Worm (Caenorhabditis elegans) whole organism, young adult: ENCODE measurements around the gene mltn-6.

Experiments used
- B0019.2 ChIP-seq: fragments of 200-800 bp; sonication (Bioruptor generic); conservative IDR thresholded peaks from 2 replicates; pipeline ENCODE4 v1.3.6; 2022; ENCODE audit warnings: missing genetic modification reagents, missing genetic modification characterization, missing compliant biosample characterization
- F39B2.1 ChIP-seq: fragments of 200-800 bp; sonication (Bioruptor generic); IDR thresholded peaks from 2 replicates; pipeline ENCODE4 v1.3.6; 2022; ENCODE audit warnings: missing genetic modification reagents, missing genetic modification characterization, missing compliant biosample characterization
- F52B5.7 ChIP-seq: sonication (generic microtip); optimal IDR thresholded peaks from 2 replicates; lab custom pipeline; 2016; ENCODE audit warnings: mild to moderate bottlenecking, missing genetic modification characterization, missing compliant biosample characterization
- F57A8.1 ChIP-seq: fragments of 200-800 bp; sonication (Bioruptor generic); optimal IDR thresholded peaks from 2 replicates; lab custom pipeline; 2018; ENCODE audit warnings: mild to moderate bottlenecking, missing genetic modification characterization, moderate library complexity, missing compliant biosample characterization
- F57C9.4 ChIP-seq: sonication (generic microtip); optimal IDR thresholded peaks from 2 replicates; lab custom pipeline; 2017; ENCODE audit warnings: mild to moderate bottlenecking, missing genetic modification characterization, missing compliant biosample characterization
- Y79H2A.3 ChIP-seq: fragments of 200-800 bp; sonication (Bioruptor generic); conservative IDR thresholded peaks from 2 replicates; pipeline ENCODE4 v1.3.6; 2022; ENCODE audit warnings: missing genetic modification reagents, missing genetic modification characterization, missing compliant biosample characterization
- Y95B8A.8 ChIP-seq: fragments of 200-800 bp; sonication (Bioruptor generic); IDR thresholded peaks from 2 replicates; pipeline ENCODE4 v1.3.6; 2022; ENCODE audit warnings: missing genetic modification reagents, missing genetic modification characterization, missing compliant biosample characterization
- ama-1 ChIP-seq, 3 experiments: fragments of 150-350 bp in 1 of 3; sonication (generic microtip) in 2 of 3; optimal IDR thresholded peaks; 2 replicates each; lab custom pipeline; 2014 to 2018; ENCODE audit warnings: missing biosample characterization in 2 of 3, missing genetic modification characterization in 2 of 3, missing genetic modification reagents in 2 of 3
- atf-7 ChIP-seq: sonication (generic microtip); optimal IDR thresholded peaks from 2 replicates; lab custom pipeline; 2017; ENCODE audit warnings: mild to moderate bottlenecking, missing genetic modification characterization, missing compliant biosample characterization
- cebp-1 ChIP-seq, 2 experiments: fragments of 200-800 bp in 1 of 2; sonication (Bioruptor generic) in 1 of 2; sonication (generic microtip) in 1 of 2; IDR thresholded peaks in 1 of 2; optimal IDR thresholded peaks in 1 of 2; 2 replicates each; pipeline versions ENCODE4 v1.3.6 to Lab custom; 2017 to 2022; ENCODE audit warnings: missing compliant biosample characterization in 2 of 2, missing genetic modification characterization in 2 of 2, mild to moderate bottlenecking in 1 of 2, missing genetic modification reagents in 1 of 2, moderate library complexity in 1 of 2
- ceh-58 ChIP-seq: fragments of 200-800 bp; sonication (Bioruptor generic); IDR thresholded peaks from 2 replicates; pipeline ENCODE4 v1.3.6; 2022; ENCODE audit warnings: missing genetic modification characterization, missing compliant biosample characterization
- ceh-79 ChIP-seq: sonication (generic microtip); optimal IDR thresholded peaks from 2 replicates; lab custom pipeline; 2017; ENCODE audit warnings: mild to moderate bottlenecking, missing genetic modification characterization, missing compliant biosample characterization
- chd-7 ChIP-seq: sonication (generic microtip); optimal IDR thresholded peaks from 2 replicates; lab custom pipeline; 2016; ENCODE audit warnings: mild to moderate bottlenecking, missing genetic modification characterization, moderate library complexity, missing compliant biosample characterization
- dox-1 ChIP-seq: fragments of 200-800 bp; sonication (Bioruptor generic); IDR thresholded peaks from 2 replicates; pipeline ENCODE4 v1.3.6; 2022; ENCODE audit warnings: missing genetic modification reagents, missing genetic modification characterization, missing compliant biosample characterization
- ets-4 ChIP-seq: fragments of 200-800 bp; sonication (Bioruptor generic); optimal IDR thresholded peaks from 2 replicates; lab custom pipeline; 2018; ENCODE audit warnings: mild to moderate bottlenecking, missing genetic modification characterization, missing compliant biosample characterization
- him-1 ChIP-seq: sonication (generic microtip); optimal IDR thresholded peaks from 2 replicates; lab custom pipeline; 2016; ENCODE audit warnings: missing genotype, missing genetic modification reagents, missing genetic modification characterization, missing compliant biosample characterization
- hlh-26 ChIP-seq: fragments of 200-800 bp; sonication (Bioruptor generic); conservative IDR thresholded peaks from 2 replicates; pipeline ENCODE4 v1.3.6; 2022; ENCODE audit warnings: missing genetic modification reagents, missing genetic modification characterization, missing compliant biosample characterization
- hrde-1 ChIP-seq: sonication (generic microtip); optimal IDR thresholded peaks from 2 replicates; lab custom pipeline; 2016; ENCODE audit warnings: missing genetic modification characterization, mild to moderate bottlenecking, missing compliant biosample characterization, moderate library complexity, missing genotype, missing genetic modification reagents, borderline replicate concordance
- hsf-1 ChIP-seq: fragments of 200-800 bp; sonication (Bioruptor generic); IDR thresholded peaks from 2 replicates; pipeline ENCODE4 v1.3.6; 2022; ENCODE audit warnings: missing genetic modification reagents, missing genetic modification characterization, missing compliant biosample characterization
- lin-26 ChIP-seq: fragments of 200-800 bp; sonication (Bioruptor generic); IDR thresholded peaks from 2 replicates; pipeline ENCODE4 v1.3.6; 2022; ENCODE audit warnings: missing genetic modification reagents, missing genetic modification characterization, missing compliant biosample characterization
- lin-40 ChIP-seq: sonication (generic microtip); optimal IDR thresholded peaks from 2 replicates; lab custom pipeline; 2016; ENCODE audit warnings: missing genetic modification characterization, mild to moderate bottlenecking, missing compliant biosample characterization, missing genotype, missing genetic modification reagents
- mxl-1 ChIP-seq: sonication (generic microtip); optimal IDR thresholded peaks from 2 replicates; lab custom pipeline; 2016; ENCODE audit warnings: missing genetic modification characterization, missing compliant biosample characterization
- nfyb-1 ChIP-seq: fragments of 200-800 bp; sonication (Bioruptor generic); IDR thresholded peaks from 2 replicates; pipeline ENCODE4 v1.3.6; 2022; ENCODE audit warnings: missing genetic modification reagents, missing genetic modification characterization, missing compliant biosample characterization
- nhr-80 ChIP-seq: sonication (generic microtip); optimal IDR thresholded peaks from 2 replicates; lab custom pipeline; 2016; ENCODE audit warnings: missing genetic modification characterization, missing compliant biosample characterization
- nhr-90 ChIP-seq: sonication (generic microtip); optimal IDR thresholded peaks from 2 replicates; lab custom pipeline; 2016; ENCODE audit warnings: missing genotype, mild to moderate bottlenecking, missing genetic modification characterization, missing compliant biosample characterization
- pbrm-1 ChIP-seq: fragments of 200-800 bp; sonication (Bioruptor generic); IDR thresholded peaks from 2 replicates; pipeline ENCODE4 v1.3.6; 2022; ENCODE audit warnings: missing genetic modification reagents, missing genetic modification characterization, missing compliant biosample characterization
- pha-4 ChIP-seq: fragments of 150-350 bp; sonication (generic microtip); optimal IDR thresholded peaks from 2 replicates; lab custom pipeline; 2014; ENCODE audit warnings: missing biosample characterization, missing genetic modification reagents, missing genetic modification characterization
- rec-8 ChIP-seq, 2 experiments: sonication (generic microtip); optimal IDR thresholded peaks; 2 replicates each; lab custom pipeline; 2016; ENCODE audit warnings: mild to moderate bottlenecking in 2 of 2, missing genetic modification characterization in 2 of 2, missing genetic modification reagents in 2 of 2, missing genotype in 2 of 2, missing biosample characterization in 1 of 2, missing compliant biosample characterization in 1 of 2, moderate library complexity in 1 of 2
- snpc-4 ChIP-seq, 5 experiments: fragments of 150-350 bp in 1 of 5; sonication (generic microtip) in 4 of 5; optimal IDR thresholded peaks; 2 replicates each; lab custom pipeline; 2014 to 2018; ENCODE audit warnings: missing genetic modification characterization in 5 of 5, missing biosample characterization in 3 of 5, antibody characterized with exemption in 2 of 5, mild to moderate bottlenecking in 2 of 5, missing compliant biosample characterization in 2 of 5, missing genotype in 2 of 5, moderate library complexity in 2 of 5, missing genetic modification reagents in 1 of 5
- somi-1 ChIP-seq: fragments of 200-800 bp; sonication (Bioruptor generic); optimal IDR thresholded peaks from 2 replicates; lab custom pipeline; 2018; ENCODE audit warnings: mild to moderate bottlenecking, missing genetic modification characterization, missing compliant biosample characterization
- sptf-2 ChIP-seq: fragments of 200-800 bp; sonication (Bioruptor generic); optimal IDR thresholded peaks from 2 replicates; lab custom pipeline; 2018; ENCODE audit warnings: mild to moderate bottlenecking, missing genetic modification characterization, missing compliant biosample characterization
- unc-62 ChIP-seq: fragments of 150-350 bp; optimal IDR thresholded peaks from 2 replicates; lab custom pipeline; 2014; ENCODE audit warnings: missing biosample characterization, missing genetic modification reagents, missing genetic modification characterization
- zfh-2 ChIP-seq: fragments of 200-800 bp; sonication (Bioruptor generic); conservative IDR thresholded peaks from 2 replicates; pipeline ENCODE4 v1.3.6; 2022; ENCODE audit warnings: missing genetic modification reagents, missing genetic modification characterization, missing compliant biosample characterization
- ztf-22 ChIP-seq: fragments of 200-800 bp; sonication (Bioruptor generic); optimal IDR thresholded peaks from 2 replicates; lab custom pipeline; 2018; ENCODE audit warnings: mild to moderate bottlenecking, missing genetic modification characterization, moderate library complexity, missing compliant biosample characterization

mltn-6 gene

DNA sequence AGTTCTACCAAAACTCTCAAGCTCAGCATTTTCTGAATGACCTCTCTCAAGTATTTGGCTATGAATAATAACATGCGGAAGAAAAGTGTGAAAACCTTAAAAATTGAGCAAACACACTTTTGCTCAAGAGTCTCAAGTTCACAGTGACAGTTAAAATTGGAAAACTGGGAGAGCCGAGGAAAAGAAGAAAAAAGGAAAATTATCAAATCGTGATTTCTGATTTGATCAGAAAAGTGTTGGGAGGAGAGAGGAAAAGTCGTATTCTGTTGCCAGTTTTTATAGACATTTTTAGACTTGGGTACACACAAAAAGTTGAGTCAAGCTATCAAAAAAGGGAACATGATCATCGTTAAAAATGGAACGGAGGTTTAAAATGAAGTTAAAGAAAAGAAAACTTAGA is 33.5 kb upstream of the mltn-6 start:
- TF ChIP-seq dox-1 (GFP tag; lab: Robert Waterston, UW) (no peak), nhr-80 (tag; lab: Kevin White, UChicago) (peak; percentile 71)

DNA sequence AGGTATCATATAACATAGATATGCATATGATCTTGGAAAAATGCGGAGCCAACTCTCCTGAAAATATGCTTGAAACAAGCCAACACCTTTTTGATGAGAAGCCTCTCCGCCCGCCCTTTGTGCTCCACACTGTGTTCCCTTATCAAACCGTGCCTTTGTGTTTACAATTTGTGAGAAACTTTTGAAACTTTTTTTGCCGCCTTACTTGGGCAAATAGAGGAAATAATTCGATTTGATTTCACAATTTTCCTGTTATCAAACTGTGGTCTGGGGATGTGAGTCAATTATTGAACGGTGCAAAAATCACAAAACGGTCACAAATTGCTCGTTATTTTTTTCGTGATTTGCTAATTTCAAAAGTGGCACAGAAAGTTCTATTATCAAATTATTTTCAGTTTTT is 32.2 kb upstream of the mltn-6 start:
- TF ChIP-seq mxl-1 (tag; lab: Kevin White, UChicago) (no peak), ets-4 (GFP tag; lab: Kevin White, UChicago) (peak; percentile 56), Y79H2A.3 (GFP tag; lab: Robert Waterston, UW) (no peak), pha-4 (peak; percentile 9), F57A8.1 (GFP tag; lab: Kevin White, UChicago) (no peak), chd-7 (tag; lab: Kevin White, UChicago) (no peak), Y95B8A.8 (no peak), F57C9.4 (tag; lab: Kevin White, UChicago) (no peak), nhr-80 (tag; lab: Kevin White, UChicago) (peak; percentile 94), F52B5.7 (tag; lab: Kevin White, UChicago) (no peak), F39B2.1 (GFP tag; lab: Robert Waterston, UW) (no peak), ama-1 (optimal IDR thresholded peaks at IDR 0.05; lab: Kevin White, UChicago) (no peak), ama-1 (GFP tag; optimal IDR thresholded peaks at IDR 0.05; lab: Kevin White, UChicago) (no peak), hrde-1 (tag; lab: Kevin White, UChicago) (no peak), rec-8 (tag; optimal IDR thresholded peaks at IDR 0.05; lab: Kevin White, UChicago) (no peak), sptf-2 (GFP tag; lab: Kevin White, UChicago) (no peak), snpc-4 (GFP tag; optimal IDR thresholded peaks at IDR 0.05; lab: Kevin White, UChicago) (no peak), snpc-4 (tag; optimal IDR thresholded peaks at IDR 0.05; lab: Kevin White, UChicago) (no peak), ceh-58 (GFP tag; lab: Robert Waterston, UW) (no peak), cebp-1 (GFP tag; IDR thresholded peaks at IDR 0.05; lab: Robert Waterston, UW) (peak; percentile 60; the same call in 1 of the 2 replicates), cebp-1 (tag; optimal IDR thresholded peaks at IDR 0.05; lab: Kevin White, UChicago) (peak; percentile 80), somi-1 (GFP tag; lab: Kevin White, UChicago) (no peak), ceh-79 (no peak), lin-26 (GFP tag; lab: Robert Waterston, UW) (no peak), B0019.2 (GFP tag; lab: Robert Waterston, UW) (no peak), dox-1 (GFP tag; lab: Robert Waterston, UW) (peak; percentile 53), atf-7 (tag; lab: Kevin White, UChicago) (no peak), pbrm-1 (GFP tag; lab: Robert Waterston, UW) (0 out of 2 replicates have a peak, but pooled peaks have one; percentile 25), him-1 (tag; lab: Kevin White, UChicago) (no peak), zfh-2 (GFP tag; lab: Robert Waterston, UW) (no peak)

DNA sequence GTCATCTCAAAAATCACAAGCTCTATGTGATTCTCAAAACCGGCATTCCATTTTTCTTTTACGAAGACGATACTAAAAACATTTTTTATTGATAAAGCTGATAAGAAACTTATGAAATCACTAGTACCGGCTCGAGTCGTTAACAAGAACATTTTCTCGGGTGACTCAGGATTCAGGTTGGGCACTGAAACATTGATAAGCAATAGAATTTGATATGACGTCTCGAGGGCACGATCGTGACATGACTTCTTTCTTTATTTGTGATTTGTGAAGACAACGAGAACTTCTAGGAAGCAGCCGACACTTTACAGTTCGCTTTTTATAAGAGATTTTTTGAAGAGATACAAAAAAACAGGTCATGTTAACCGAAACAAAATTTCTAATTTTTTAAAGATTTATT is 31.0 kb upstream of the mltn-6 start:
- peak; percentile 81 for TF ChIP-seq ets-4 (GFP tag; lab: Kevin White, UChicago)
- TF ChIP-seq hlh-26 (GFP tag; lab: Robert Waterston, UW): no peak
- peak; percentile 55; the same call in 1 of the 2 replicates for TF ChIP-seq dox-1 (GFP tag; lab: Robert Waterston, UW)
- TF ChIP-seq unc-62 (GFP tag; lab: Kevin White, UChicago): peak; percentile 49
- peak; percentile 45; the same call in 1 of the 2 replicates for TF ChIP-seq nfyb-1
- peak; percentile 30 for TF ChIP-seq pha-4
- no peak for TF ChIP-seq lin-40 (tag; lab: Kevin White, UChicago)
- TF ChIP-seq hsf-1 (GFP tag; lab: Robert Waterston, UW): no peak
- TF ChIP-seq cebp-1 (GFP tag; IDR thresholded peaks at IDR 0.05; lab: Robert Waterston, UW): no peak
- TF ChIP-seq cebp-1 (tag; optimal IDR thresholded peaks at IDR 0.05; lab: Kevin White, UChicago): peak; percentile 68
- TF ChIP-seq nhr-90 (tag; lab: Kevin White, UChicago): peak; percentile 8
- TF ChIP-seq nhr-80 (tag; lab: Kevin White, UChicago): peak; percentile 89
- TF ChIP-seq snpc-4 (GFP tag; optimal IDR thresholded peaks at IDR 0.05; lab: Kevin White, UChicago): no peak
- TF ChIP-seq snpc-4 (tag; optimal IDR thresholded peaks at IDR 0.05; lab: Kevin White, UChicago): peak; percentile 26 to 86 (median 57)
- TF ChIP-seq atf-7 (tag; lab: Kevin White, UChicago): peak; percentile 77
- TF ChIP-seq ztf-22 (GFP tag; lab: Kevin White, UChicago): no peak
